Worm (Caenorhabditis elegans) whole organism, L1 larva: Measurements from ENCODE around the gene F14F7.4.

Experiments used
- C04F5.9 ChIP-seq: sonication (generic microtip); optimal IDR thresholded peaks from 2 replicates; lab custom pipeline; 2016; ENCODE audit warnings: missing genetic modification characterization, missing compliant biosample characterization
- C34B4.2 ChIP-seq: sonication (generic microtip); optimal IDR thresholded peaks from 2 replicates; lab custom pipeline; 2017; ENCODE audit warnings: mild to moderate bottlenecking, missing genetic modification characterization, missing compliant biosample characterization
- F16B12.6 ChIP-seq: fragments of 150-350 bp; optimal IDR thresholded peaks from 2 replicates; lab custom pipeline; 2014; ENCODE audit warnings: missing biosample characterization, missing genetic modification characterization
- Y116A8C.19 ChIP-seq: sonication (generic microtip); optimal IDR thresholded peaks from 2 replicates; lab custom pipeline; 2016; ENCODE audit warnings: missing compliant biosample characterization, missing genetic modification characterization, borderline replicate concordance
- aly-2 ChIP-seq: fragments of 150-350 bp; optimal IDR thresholded peaks from 2 replicates; lab custom pipeline; 2014; ENCODE audit warnings: missing biosample characterization, missing genetic modification characterization
- ama-1 ChIP-seq: fragments of 150-350 bp; optimal IDR thresholded peaks from 2 replicates; lab custom pipeline; 2014
- ceh-82 ChIP-seq, 3 experiments: fragments of 150-350 bp in 1 of 3; sonication (generic microtip) in 2 of 3; optimal IDR thresholded peaks; 2 replicates each; lab custom pipeline; 2014 to 2017; ENCODE audit warnings: missing biosample characterization in 3 of 3, missing genetic modification characterization in 3 of 3
- ces-1 ChIP-seq: fragments of 150-350 bp; optimal IDR thresholded peaks from 2 replicates; lab custom pipeline; 2014; ENCODE audit warnings: missing biosample characterization, missing genetic modification reagents, missing genetic modification characterization
- dpl-1 ChIP-seq, 3 experiments: fragments of 150-350 bp in 2 of 3; sonication (generic microtip) in 1 of 3; optimal IDR thresholded peaks; 2 replicates each; lab custom pipeline; 2014 to 2017; ENCODE audit warnings: missing biosample characterization in 3 of 3, missing genetic modification characterization in 3 of 3, missing genetic modification reagents in 3 of 3
- dsc-1 ChIP-seq: sonication (generic microtip); optimal IDR thresholded peaks from 2 replicates; lab custom pipeline; 2016; ENCODE audit warnings: mild to moderate bottlenecking, missing genetic modification characterization, missing compliant biosample characterization
- efl-1 ChIP-seq, 4 experiments: fragments of 150-350 bp; optimal IDR thresholded peaks in 3 of 4; peaks in 1 of 4; 1 replicate in 1 of 4; 2 replicates in 3 of 4; lab custom pipeline; 2014; ENCODE audit warnings: missing biosample characterization in 2 of 4, missing genetic modification characterization in 2 of 4, missing genetic modification reagents in 2 of 4
- efl-3 ChIP-seq: fragments of 200-800 bp; sonication (Bioruptor generic); optimal IDR thresholded peaks from 2 replicates; lab custom pipeline; 2018; ENCODE audit warnings: mild to moderate bottlenecking, missing genetic modification characterization, missing compliant biosample characterization
- egl-13 ChIP-seq: sonication (generic microtip); optimal IDR thresholded peaks from 2 replicates; lab custom pipeline; 2016; ENCODE audit warnings: missing genotype, missing genetic modification reagents, missing genetic modification characterization, missing compliant biosample characterization
- egl-27 ChIP-seq, 2 experiments: fragments of 150-350 bp in 1 of 2; sonication (generic microtip); optimal IDR thresholded peaks; 3 replicates each; lab custom pipeline; 2017 to 2018; ENCODE audit warnings: missing biosample characterization in 2 of 2, missing genetic modification characterization in 2 of 2, missing genetic modification reagents in 2 of 2
- elt-2 ChIP-seq: sonication (generic microtip); optimal IDR thresholded peaks from 2 replicates; lab custom pipeline; 2016; ENCODE audit warnings: missing genetic modification characterization, mild to moderate bottlenecking, inconsistent platforms, missing compliant biosample characterization, missing genetic modification reagents
- ets-5 ChIP-seq: fragments of 200-800 bp; sonication (Bioruptor generic); IDR thresholded peaks from 2 replicates; pipeline ENCODE4 v1.3.6; 2022; ENCODE audit warnings: missing genetic modification characterization, missing compliant biosample characterization
- fkh-10 ChIP-seq: sonication (generic microtip); optimal IDR thresholded peaks from 2 replicates; lab custom pipeline; 2017; ENCODE audit warnings: missing biosample characterization, missing genetic modification reagents, missing genetic modification characterization
- isw-1 ChIP-seq: fragments of 200-800 bp; sonication (Bioruptor generic); IDR thresholded peaks from 2 replicates; pipeline ENCODE4 v1.3.6; 2022; ENCODE audit warnings: missing genetic modification characterization, missing compliant biosample characterization
- jun-1 ChIP-seq: fragments of 150-350 bp; optimal IDR thresholded peaks from 2 replicates; lab custom pipeline; 2014; ENCODE audit warnings: missing biosample characterization, missing genetic modification reagents, missing genetic modification characterization
- lin-13 ChIP-seq: fragments of 150-350 bp; optimal IDR thresholded peaks from 2 replicates; lab custom pipeline; 2014; ENCODE audit warnings: missing biosample characterization, missing genetic modification reagents, missing genetic modification characterization
- lin-14 ChIP-seq: fragments of 200-800 bp; sonication (Bioruptor generic); optimal IDR thresholded peaks from 2 replicates; lab custom pipeline; 2018; ENCODE audit warnings: mild to moderate bottlenecking, missing genetic modification characterization, moderate library complexity, missing compliant biosample characterization
- lin-15B ChIP-seq: fragments of 150-350 bp; sonication (generic microtip); optimal IDR thresholded peaks from 3 replicates; lab custom pipeline; 2014; ENCODE audit warnings: missing biosample characterization, missing genetic modification characterization
- lin-39 ChIP-seq: fragments of 150-350 bp; optimal IDR thresholded peaks from 2 replicates; lab custom pipeline; 2014; ENCODE audit warnings: missing biosample characterization, missing genetic modification reagents, missing genetic modification characterization
- lsy-2 ChIP-seq, 2 experiments: fragments of 150-350 bp; optimal IDR thresholded peaks; 2 replicates each; lab custom pipeline; 2014; ENCODE audit warnings: missing biosample characterization in 2 of 2, missing genetic modification characterization in 2 of 2
- mab-9 ChIP-seq: fragments of 200-800 bp; sonication (Bioruptor generic); IDR thresholded peaks from 2 replicates; pipeline ENCODE4 v1.3.6; 2022; ENCODE audit warnings: missing genetic modification reagents, missing genetic modification characterization, missing compliant biosample characterization
- mdl-1 ChIP-seq, 2 experiments: fragments of 150-350 bp; optimal IDR thresholded peaks; 2 replicates each; lab custom pipeline; 2014 to 2017; ENCODE audit warnings: missing biosample characterization in 2 of 2, missing genetic modification characterization in 2 of 2, inconsistent platforms in 1 of 2
- mep-1 ChIP-seq: fragments of 150-350 bp; optimal IDR thresholded peaks from 2 replicates; lab custom pipeline; 2014; ENCODE audit warnings: missing biosample characterization, missing genetic modification characterization
- nhr-12 ChIP-seq: sonication (generic microtip); optimal IDR thresholded peaks from 2 replicates; lab custom pipeline; 2017; ENCODE audit warnings: missing biosample characterization, missing genetic modification characterization
- nhr-47 ChIP-seq: sonication (generic microtip); optimal IDR thresholded peaks from 2 replicates; lab custom pipeline; 2016; ENCODE audit warnings: mild to moderate bottlenecking, missing genetic modification characterization, moderate library complexity, missing compliant biosample characterization
- nhr-71 ChIP-seq: sonication (generic microtip); optimal IDR thresholded peaks from 2 replicates; lab custom pipeline; 2016; ENCODE audit warnings: mild to moderate bottlenecking, missing genetic modification characterization, moderate library complexity, missing compliant biosample characterization
- nhr-77 ChIP-seq: fragments of 150-350 bp; optimal IDR thresholded peaks from 2 replicates; lab custom pipeline; 2014; ENCODE audit warnings: missing biosample characterization, missing genetic modification characterization
- nhr-84 ChIP-seq: sonication (generic microtip); optimal IDR thresholded peaks from 2 replicates; lab custom pipeline; 2017; ENCODE audit warnings: missing biosample characterization, missing genetic modification characterization
- nhr-85 ChIP-seq: sonication (generic microtip); peaks from one replicate; lab custom pipeline; 2016; ENCODE audit warnings: missing genetic modification characterization, inconsistent platforms, missing compliant biosample characterization
- nhr-90 ChIP-seq: sonication (generic microtip); optimal IDR thresholded peaks from 2 replicates; lab custom pipeline; 2016; ENCODE audit warnings: mild to moderate bottlenecking, missing genetic modification characterization, missing compliant biosample characterization; ENCODE audit not compliant: poor library complexity
- pqm-1 ChIP-seq: sonication (generic microtip); optimal IDR thresholded peaks from 3 replicates; lab custom pipeline; 2017; ENCODE audit warnings: missing biosample characterization, missing genetic modification characterization
- rnt-1 ChIP-seq: sonication (generic microtip); optimal IDR thresholded peaks from 2 replicates; lab custom pipeline; 2016; ENCODE audit warnings: mild to moderate bottlenecking, missing genetic modification characterization, moderate library complexity, missing compliant biosample characterization
- skn-1 ChIP-seq: fragments of 150-350 bp; optimal IDR thresholded peaks from 2 replicates; lab custom pipeline; 2014; ENCODE audit warnings: missing biosample characterization, missing genetic modification characterization
- snu-23 ChIP-seq: sonication (generic microtip); optimal IDR thresholded peaks from 2 replicates; lab custom pipeline; 2016; ENCODE audit warnings: missing genetic modification characterization, missing compliant biosample characterization
- sptf-1 ChIP-seq: fragments of 150-350 bp; optimal IDR thresholded peaks from 2 replicates; lab custom pipeline; 2014; ENCODE audit warnings: missing biosample characterization, missing genetic modification characterization
- sup-37 ChIP-seq: fragments of 200-800 bp; sonication (Bioruptor generic); optimal IDR thresholded peaks from 2 replicates; lab custom pipeline; 2018; ENCODE audit warnings: mild to moderate bottlenecking, missing genetic modification characterization, missing compliant biosample characterization
- swsn-7 ChIP-seq: sonication (generic microtip); optimal IDR thresholded peaks from 2 replicates; lab custom pipeline; 2016; ENCODE audit warnings: missing genetic modification characterization, missing compliant biosample characterization
- tlp-1 ChIP-seq: fragments of 150-350 bp; optimal IDR thresholded peaks from 2 replicates; lab custom pipeline; 2014; ENCODE audit warnings: missing biosample characterization, missing genetic modification characterization
- unc-130 ChIP-seq: fragments of 150-350 bp; optimal IDR thresholded peaks from 2 replicates; lab custom pipeline; 2017; ENCODE audit warnings: missing biosample characterization, missing genetic modification characterization, inconsistent platforms
- unc-30 ChIP-seq: sonication (generic microtip); optimal IDR thresholded peaks from 2 replicates; lab custom pipeline; 2017; ENCODE audit warnings: missing biosample characterization, missing genetic modification characterization
- unc-62 ChIP-seq: fragments of 150-350 bp; optimal IDR thresholded peaks from 2 replicates; lab custom pipeline; 2014; ENCODE audit warnings: missing biosample characterization, missing genetic modification reagents, missing genetic modification characterization
- unc-86 ChIP-seq: sonication (generic microtip); optimal IDR thresholded peaks from 2 replicates; lab custom pipeline; 2016; ENCODE audit warnings: missing genetic modification characterization, missing compliant biosample characterization
- unc-98 ChIP-seq: fragments of 200-800 bp; sonication (Bioruptor generic); IDR thresholded peaks from 2 replicates; pipeline ENCODE4 v1.3.6; 2022; ENCODE audit warnings: missing genetic modification characterization, missing compliant biosample characterization
- vab-15 ChIP-seq: sonication (generic microtip); optimal IDR thresholded peaks from 2 replicates; lab custom pipeline; 2017; ENCODE audit warnings: missing genotype, mild to moderate bottlenecking, missing genetic modification characterization, missing compliant biosample characterization
- xbp-1 ChIP-seq: sonication (generic microtip); optimal IDR thresholded peaks from 2 replicates; lab custom pipeline; 2016; ENCODE audit warnings: missing genetic modification characterization, missing compliant biosample characterization
- zip-4 ChIP-seq: fragments of 200-800 bp; sonication (Bioruptor generic); optimal IDR thresholded peaks from 2 replicates; lab custom pipeline; 2018; ENCODE audit warnings: mild to moderate bottlenecking, missing genetic modification characterization, moderate library complexity, missing compliant biosample characterization
- ztf-11 ChIP-seq, 2 experiments: sonication (generic microtip); optimal IDR thresholded peaks; 2 replicates each; lab custom pipeline; 2016 to 2017; ENCODE audit warnings: missing genetic modification characterization in 2 of 2, missing biosample characterization in 1 of 2, missing compliant biosample characterization in 1 of 2

Gene F14F7.4

ce11 chrIII:13062989-13063388 is 33.5 kb upstream of the F14F7.4 start:
- TF ChIP-seq rnt-1 (tag; lab: Kevin White, UChicago): peak; percentile 60
- TF ChIP-seq Y116A8C.19: no peak
- TF ChIP-seq ama-1 (lab: Kevin White, UChicago): no peak
- TF ChIP-seq aly-2: no peak
- no peak for TF ChIP-seq pqm-1 (tag; lab: Kevin White, UChicago)
- TF ChIP-seq vab-15 (tag; lab: Kevin White, UChicago): peak; percentile 38
- no peak for TF ChIP-seq lin-13 (GFP tag; lab: Kevin White, UChicago)
- no peak for TF ChIP-seq dpl-1 (GFP tag; optimal IDR thresholded peaks at IDR 0.05; lab: Kevin White, UChicago)
- TF ChIP-seq nhr-84 (tag; lab: Kevin White, UChicago): no peak
- TF ChIP-seq elt-2 (tag; lab: Kevin White, UChicago): no peak
- TF ChIP-seq nhr-12: no peak
- no peak for TF ChIP-seq unc-30 (tag; lab: Kevin White, UChicago)
- TF ChIP-seq fkh-10 (GFP tag; lab: Kevin White, UChicago): no peak
- no peak for TF ChIP-seq nhr-85 (tag; lab: Kevin White, UChicago)
- no peak for TF ChIP-seq unc-86 (tag; lab: Kevin White, UChicago)
- no peak for TF ChIP-seq ces-1
- TF ChIP-seq lin-15B: no peak
- TF ChIP-seq ets-5 (GFP tag; lab: Robert Waterston, UW): no peak
- TF ChIP-seq F16B12.6: no peak
- TF ChIP-seq sptf-1: no peak
- no peak for TF ChIP-seq jun-1 (tag; lab: Kevin White, UChicago)
- no peak for TF ChIP-seq lsy-2 (tag; optimal IDR thresholded peaks at IDR 0.05; lab: Kevin White, UChicago)
- no peak for TF ChIP-seq lin-14 (GFP tag; lab: Kevin White, UChicago)
- no peak for TF ChIP-seq xbp-1 (tag; lab: Kevin White, UChicago)
- no peak for TF ChIP-seq nhr-47 (tag; lab: Kevin White, UChicago)
- no peak for TF ChIP-seq nhr-77 (tag; lab: Kevin White, UChicago)
- no peak for TF ChIP-seq zip-4 (GFP tag; lab: Kevin White, UChicago)
- TF ChIP-seq ceh-82 (tag; optimal IDR thresholded peaks at IDR 0.05; lab: Kevin White, UChicago): no peak
- no peak for TF ChIP-seq ztf-11 (tag; optimal IDR thresholded peaks at IDR 0.05; lab: Kevin White, UChicago)
- TF ChIP-seq unc-130 (tag; lab: Kevin White, UChicago): peak; percentile 15
- no peak for TF ChIP-seq egl-27 (tag; optimal IDR thresholded peaks at IDR 0.05; lab: Kevin White, UChicago)
- TF ChIP-seq efl-1 (optimal IDR thresholded peaks at IDR 0.05; lab: Kevin White, UChicago): no peak
- TF ChIP-seq efl-1 (GFP tag; optimal IDR thresholded peaks at IDR 0.05 in 1 of 2; lab: Kevin White, UChicago): peak in 1 of 2 experiments; percentile 93
- no peak for TF ChIP-seq unc-98 (GFP tag; lab: Robert Waterston, UW)
- no peak for TF ChIP-seq nhr-90
- TF ChIP-seq skn-1 (tag; lab: Kevin White, UChicago): peak; percentile 8
- no peak for TF ChIP-seq tlp-1
- no peak for TF ChIP-seq unc-62 (GFP tag; lab: Kevin White, UChicago)
- TF ChIP-seq dsc-1 (tag; lab: Kevin White, UChicago): no peak

DNA sequence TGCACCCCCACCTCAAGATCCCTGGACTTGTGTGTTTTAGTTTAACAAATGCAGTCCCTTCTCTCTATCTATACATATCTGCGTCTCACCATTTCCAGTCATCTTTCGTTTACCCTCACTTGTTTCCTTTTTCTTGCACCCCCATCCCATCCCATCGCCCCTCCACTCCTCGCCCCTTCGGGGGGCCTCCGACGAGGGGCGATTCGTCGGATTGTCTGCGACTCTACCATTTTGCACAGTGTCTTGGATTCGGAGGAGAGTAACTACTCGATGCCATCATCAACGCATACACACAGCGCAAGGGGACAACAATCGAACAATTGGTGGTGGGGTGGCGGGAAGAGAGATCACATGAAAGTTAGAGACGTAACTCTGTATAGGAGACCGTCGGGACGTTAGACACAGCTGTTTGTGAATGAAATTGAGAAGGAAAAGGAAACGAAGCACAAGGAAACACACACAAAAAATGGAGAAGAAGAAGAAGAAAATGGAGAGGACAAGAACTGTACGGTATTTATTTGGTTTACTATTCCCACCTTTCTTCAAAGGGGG is 33.0 kb upstream of the F14F7.4 start:
- TF ChIP-seq mep-1 (tag; lab: Kevin White, UChicago) (peak; percentile 97), C34B4.2 (no peak), unc-86 (tag; lab: Kevin White, UChicago) (peak; percentile 94), Y116A8C.19 (no peak), lin-13 (GFP tag; lab: Kevin White, UChicago) (peak; percentile 85), swsn-7 (tag; lab: Kevin White, UChicago) (peak; percentile 97), lin-39 (tag; lab: Kevin White, UChicago) (peak; percentile 33), nhr-71 (tag; lab: Kevin White, UChicago) (peak; percentile 98), efl-3 (GFP tag; lab: Kevin White, UChicago) (no peak), isw-1 (GFP tag; lab: Robert Waterston, UW) (peak; percentile 79), pqm-1 (tag; lab: Kevin White, UChicago) (no peak), F16B12.6 (peak; percentile 11), egl-27 (tag; optimal IDR thresholded peaks at IDR 0.05; lab: Kevin White, UChicago) (peak; percentile 76 to 90), snu-23 (GFP tag; lab: Kevin White, UChicago) (peak; percentile 98), nhr-90 (peak; percentile 90), egl-13 (tag; lab: Kevin White, UChicago) (peak; percentile 94), mab-9 (GFP tag; lab: Robert Waterston, UW) (peak; percentile 84; the same call in 1 of the 2 replicates), C04F5.9 (peak; percentile 71), nhr-12 (no peak), unc-130 (tag; lab: Kevin White, UChicago) (peak; percentile 82), nhr-84 (tag; lab: Kevin White, UChicago) (no peak), mdl-1 (tag; optimal IDR thresholded peaks at IDR 0.05; lab: Kevin White, UChicago) (peak in 1 of 2 experiments; percentile 93), sptf-1 (no peak), sup-37 (GFP tag; lab: Kevin White, UChicago) (peak; percentile 66)
